1 fruit fly cellular context compared by ENCODE assay signal in genomic region chrX:14612302-14612701, dm6.
TF ChIP-seq lines count a peak whose summit lies in the region.

No protein-coding gene starts in this region.

TF ChIP-seq in whole organism, embryonic, 481 proteins besides CTCF, POLR2A, EP300 and RAD21 (continued from another document):
- TF ChIP-seq CG2889 (GFP tag; IDR thresholded peaks at IDR 0.05; lab: Robert Waterston, UW), result peak; percentile 59; the same call in 1 of the 3 replicates
- TF ChIP-seq CG12236 (GFP tag; optimal IDR thresholded peaks at IDR 0.05; lab: Kevin White, UChicago), result no peak
- TF ChIP-seq nom (GFP tag; optimal IDR thresholded peaks at IDR 0.05; lab: Kevin White, UChicago), result peak; percentile 71
- TF ChIP-seq Neu2 (GFP tag; optimal IDR thresholded peaks at IDR 0.05; lab: Kevin White, UChicago; ENCODE audit: borderline replicate concordance), result no peak
- TF ChIP-seq inv (GFP tag; IDR thresholded peaks at IDR 0.05; lab: Robert Waterston, UW; ENCODE audit: partially characterized antibody), result no peak
- TF ChIP-seq knrl (GFP tag; IDR thresholded peaks at IDR 0.05; lab: Robert Waterston, UW; ENCODE audit: partially characterized antibody), result no peak
- peak; percentile 88 for TF ChIP-seq CG10979 (tag; optimal IDR thresholded peaks at IDR 0.05; lab: Kevin White, UChicago)
- no peak for TF ChIP-seq lov (optimal IDR thresholded peaks at IDR 0.05; lab: Kevin White, UChicago)
- TF ChIP-seq lov (GFP tag; IDR thresholded peaks at IDR 0.05; lab: Robert Waterston, UW), result peak; percentile 80; the same call in 2 of the 3 replicates
- peak; percentile 79 for TF ChIP-seq gcm (GFP tag; optimal IDR thresholded peaks at IDR 0.05; lab: Kevin White, UChicago)
- TF ChIP-seq CG2875 (GFP tag; optimal IDR thresholded peaks at IDR 0.05; lab: Kevin White, UChicago), result peak; percentile 80
- peak; percentile 52 for TF ChIP-seq CG6654 (GFP tag; optimal IDR thresholded peaks at IDR 0.05; lab: Kevin White, UChicago)
- TF ChIP-seq otp (GFP tag; IDR thresholded peaks at IDR 0.05; lab: Robert Waterston, UW), result peak; percentile 82
- no peak for TF ChIP-seq Atf-2 (GFP tag; optimal IDR thresholded peaks at IDR 0.05; lab: Kevin White, UChicago)
- peak; percentile 6 for TF ChIP-seq slp2 (GFP tag; optimal IDR thresholded peaks at IDR 0.05; lab: Kevin White, UChicago)
- no peak for TF ChIP-seq GATAe (GFP tag; conservative IDR thresholded peaks at IDR 0.05; lab: Robert Waterston, UW)
- TF ChIP-seq tgo (GFP tag; IDR thresholded peaks at IDR 0.05; lab: Robert Waterston, UW), result peak; percentile 85
- peak; percentile 75 for TF ChIP-seq ssp (GFP tag; IDR thresholded peaks at IDR 0.05; lab: Robert Waterston, UW)
- peak; percentile 43 for TF ChIP-seq ems (GFP tag; optimal IDR thresholded peaks at IDR 0.05; lab: Kevin White, UChicago)
- TF ChIP-seq zfh2 (GFP tag; optimal IDR thresholded peaks at IDR 0.05; lab: Kevin White, UChicago), result no peak
- TF ChIP-seq CG30020 (tag; optimal IDR thresholded peaks at IDR 0.05; lab: Kevin White, UChicago), result peak; percentile 20
- peak; percentile 61; the same call in 1 of the 2 replicates for TF ChIP-seq Gsc (GFP tag; IDR thresholded peaks at IDR 0.05; lab: Robert Waterston, UW)
- no peak for TF ChIP-seq CG14965 (GFP tag; optimal IDR thresholded peaks at IDR 0.05; lab: Kevin White, UChicago; ENCODE audit: borderline replicate concordance)
- TF ChIP-seq exex (tag; optimal IDR thresholded peaks at IDR 0.05; lab: Kevin White, UChicago), result no peak
- peak; percentile 3 for TF ChIP-seq CG6765 (GFP tag; optimal IDR thresholded peaks at IDR 0.05; lab: Kevin White, UChicago)
- TF ChIP-seq Hr78 (GFP tag; optimal IDR thresholded peaks at IDR 0.05; lab: Kevin White, UChicago), result peak in 1 of 2 experiments; percentile 64
- TF ChIP-seq CG32532 (GFP tag; IDR thresholded peaks at IDR 0.05; lab: Robert Waterston, UW), result peak; percentile 68
- TF ChIP-seq unc-4 (GFP tag; IDR thresholded peaks at IDR 0.05; lab: Robert Waterston, UW; ENCODE audit: partially characterized antibody), result no peak
- TF ChIP-seq CG34376 (GFP tag; optimal IDR thresholded peaks at IDR 0.05; lab: Kevin White, UChicago), result no peak
